Worm (Caenorhabditis elegans): ENCODE measurements around the gene acl-14.

Gene acl-14

DNA sequence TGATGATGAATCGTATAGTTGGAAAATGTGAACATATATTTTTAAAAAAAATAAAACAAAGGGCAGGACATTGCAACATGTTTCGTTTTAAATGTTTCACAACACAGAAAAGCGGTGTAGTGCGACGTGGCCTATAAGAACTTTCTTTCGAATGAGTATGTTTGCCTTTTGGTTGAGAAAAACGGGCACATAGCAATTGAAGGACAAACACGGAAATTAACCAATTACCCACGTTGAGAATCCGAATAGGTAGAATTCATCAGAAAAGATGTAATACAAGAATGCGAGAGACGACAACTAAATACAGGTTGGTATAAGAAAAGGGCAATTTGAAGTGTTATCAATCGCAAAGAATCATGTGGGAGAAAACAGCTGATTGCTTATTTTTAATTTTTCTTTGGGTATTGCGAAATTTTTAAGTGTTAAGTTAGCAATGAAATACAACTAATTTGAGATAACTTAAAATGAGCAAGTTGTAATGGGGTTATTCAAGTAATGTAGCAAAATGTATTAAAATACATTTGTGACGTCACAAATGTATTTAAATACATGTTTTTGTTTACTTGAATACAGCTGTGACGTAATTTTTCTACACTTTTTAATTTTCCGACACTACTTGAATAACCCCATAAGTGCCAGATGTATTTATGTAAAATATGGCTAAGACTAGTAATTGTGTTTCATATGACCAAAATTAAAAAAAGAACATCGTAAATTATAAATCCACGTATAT, at the start of gene acl-14:
Gene acl-14 (minus strand): TSS at position 316 of the 733 bp plus-strand sequence.
- TF ChIP-seq mdl-1 (tag; optimal IDR thresholded peaks at IDR 0.05) (peak in 1 of 2 experiments; percentile 10), daf-16 (GFP tag; optimal IDR thresholded peaks at IDR 0.05) (no peak), daf-16 (tag; optimal IDR thresholded peaks at IDR 0.05) (peak; percentile 34), nhr-42 (GFP tag; IDR thresholded peaks at IDR 0.05) (no peak), F44E2.7 (GFP tag; IDR thresholded peaks at IDR 0.05) (no peak), hlh-30 (tag; optimal IDR thresholded peaks at IDR 0.05; ENCODE audit: insufficient read depth) (peak; percentile 30), ceh-82 (tag; optimal IDR thresholded peaks at IDR 0.05) (no peak), unc-62 (GFP tag; optimal IDR thresholded peaks at IDR 0.05 in 1 of 2) (peak in 1 of 2 experiments; percentile 36), unc-62 (tag; optimal IDR thresholded peaks at IDR 0.05) (no peak), dmd-6 (GFP tag; IDR thresholded peaks at IDR 0.05) (peak; percentile 31; the same call in 1 of the 2 replicates), mep-1 (tag; optimal IDR thresholded peaks at IDR 0.05) (peak; percentile 13), Y75B8A.6 (GFP tag; IDR thresholded peaks at IDR 0.05) (no peak), hlh-11 (tag; optimal IDR thresholded peaks at IDR 0.05) (no peak), aha-1 (tag) (peak; percentile 82), nhr-28 (tag; optimal IDR thresholded peaks at IDR 0.05) (peak; percentile 64), Y48G9A.11 (GFP tag; IDR thresholded peaks at IDR 0.05) (no peak), lin-13 (GFP tag; optimal IDR thresholded peaks at IDR 0.05) (no peak), nhr-41 (GFP tag; IDR thresholded peaks at IDR 0.05) (no peak), mes-2 (tag; optimal IDR thresholded peaks at IDR 0.05; ENCODE audit: poor library complexity, severe bottlenecking) (peak; percentile 28), pha-4 (GFP tag; IDR thresholded peaks at IDR 0.05) (no peak), pha-4 (tag; optimal IDR thresholded peaks at IDR 0.05) (no peak), gei-8 (GFP tag; optimal IDR thresholded peaks at IDR 0.05) (no peak)

DNA sequence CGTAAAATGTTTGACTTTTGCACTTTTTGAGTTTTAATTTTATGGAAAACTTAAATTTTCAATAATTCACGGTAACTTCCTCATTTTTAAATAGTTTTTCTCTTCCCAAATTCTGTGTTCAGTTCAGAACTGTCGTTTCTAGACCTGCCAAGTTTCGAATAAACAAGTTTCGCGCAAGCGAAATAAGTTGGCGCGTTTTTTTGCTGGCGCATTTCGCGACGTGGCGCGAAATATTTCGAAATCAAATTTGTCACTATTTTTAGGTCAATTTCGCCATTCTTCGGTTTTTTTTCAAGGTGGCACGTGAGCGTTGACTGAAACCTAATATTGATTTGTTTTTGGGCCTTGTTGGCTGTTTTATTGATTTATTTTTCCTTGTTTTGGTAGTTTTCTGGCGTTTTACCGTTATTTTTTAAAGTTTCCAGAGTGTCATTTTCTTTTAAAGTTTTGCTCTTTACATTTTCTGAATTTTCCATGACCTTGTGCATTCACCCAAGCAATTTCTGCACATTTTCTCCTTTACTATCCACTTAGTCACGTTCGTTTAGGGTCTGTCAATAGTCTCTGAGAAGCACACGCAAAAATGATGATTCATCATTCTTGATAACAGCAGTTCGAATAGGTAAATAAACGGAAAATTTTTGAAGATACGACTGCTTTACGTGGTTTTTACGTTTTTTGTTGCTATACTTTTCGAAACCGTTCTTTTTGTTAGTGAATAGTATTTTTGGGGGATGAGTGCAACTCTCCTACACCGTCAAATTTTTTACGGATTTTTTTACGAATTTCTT, 49.3 kb upstream of the acl-14 start:
- no peak for TF ChIP-seq aly-2 (tag; optimal IDR thresholded peaks at IDR 0.05)
- peak; percentile 8 for TF ChIP-seq dve-1 (tag; optimal IDR thresholded peaks at IDR 0.05; ENCODE audit: insufficient read depth)
- no peak for TF ChIP-seq nhr-10 (tag; optimal IDR thresholded peaks at IDR 0.05)
- TF ChIP-seq ctbp-1 (GFP tag; IDR thresholded peaks at IDR 0.05): no peak
- TF ChIP-seq unc-39 (tag; optimal IDR thresholded peaks at IDR 0.05): no peak
- TF ChIP-seq nhr-25 (tag; optimal IDR thresholded peaks at IDR 0.05; ENCODE audit: borderline replicate concordance, insufficient read depth): no peak
- TF ChIP-seq tra-1 (GFP tag; IDR thresholded peaks at IDR 0.05): no peak
- peak; percentile 87 for TF ChIP-seq F49E8.2 (tag; optimal IDR thresholded peaks at IDR 0.05; ENCODE audit: borderline replicate concordance)
- TF ChIP-seq F10B5.3 (tag; optimal IDR thresholded peaks at IDR 0.05): no peak
- TF ChIP-seq arid-1 (GFP tag; conservative IDR thresholded peaks at IDR 0.05): no peak
- TF ChIP-seq nhr-77 (tag; optimal IDR thresholded peaks at IDR 0.05): no peak
- peak; percentile 47; the same call in 1 of the 2 replicates for TF ChIP-seq mdt-29 (GFP tag; IDR thresholded peaks at IDR 0.05)
- TF ChIP-seq zfp-2 (tag; optimal IDR thresholded peaks at IDR 0.05): no peak
- 0 out of 2 replicates have a peak, but pooled peaks have one; percentile 20 for TF ChIP-seq dmd-6 (GFP tag; IDR thresholded peaks at IDR 0.05)
- TF ChIP-seq snpc-1.2 (GFP tag; IDR thresholded peaks at IDR 0.05): no peak
- TF ChIP-seq lin-29 (GFP tag; IDR thresholded peaks at IDR 0.05): no peak
- TF ChIP-seq daf-12 (tag; optimal IDR thresholded peaks at IDR 0.05): no peak
- TF ChIP-seq zip-11 (GFP tag; IDR thresholded peaks at IDR 0.05): no peak
- TF ChIP-seq ztf-7 (tag; optimal IDR thresholded peaks at IDR 0.05): no peak
- no peak for TF ChIP-seq T20F7.1 (GFP tag; optimal IDR thresholded peaks at IDR 0.05)
- peak; percentile 4 for TF ChIP-seq dpl-1 (GFP tag; optimal IDR thresholded peaks at IDR 0.05)
- peak; percentile 86 for TF ChIP-seq Y48G9A.11 (GFP tag; IDR thresholded peaks at IDR 0.05)
- no peak for TF ChIP-seq Y5F2A.4 (GFP tag; optimal IDR thresholded peaks at IDR 0.05)
- no peak for TF ChIP-seq spr-3 (GFP tag; optimal IDR thresholded peaks at IDR 0.05)
- no peak for TF ChIP-seq jun-1 (tag; optimal IDR thresholded peaks at IDR 0.05)
- TF ChIP-seq pha-4 (GFP tag; IDR thresholded peaks at IDR 0.05): no peak
- TF ChIP-seq pha-4 (tag; optimal IDR thresholded peaks at IDR 0.05): no peak
- no peak for TF ChIP-seq fkh-10 (GFP tag; optimal IDR thresholded peaks at IDR 0.05)
- TF ChIP-seq nhr-11 (tag; optimal IDR thresholded peaks at IDR 0.05): no peak
- TF ChIP-seq tag-97 (GFP tag; IDR thresholded peaks at IDR 0.05): no peak
- peak; percentile 8 for TF ChIP-seq nhr-28 (tag; optimal IDR thresholded peaks at IDR 0.05)
